Fruit fly (Drosophila melanogaster) whole organism, adult: ENCODE results near the gene Hcs.

ENCODE experiments used
- CG11617 ChIP-seq: fragments of 200-800 bp; sonication (Bioruptor generic); optimal IDR thresholded peaks from 2 replicates; lab custom pipeline; 2017; ENCODE audit warnings: mild to moderate bottlenecking, missing biosample characterization, missing genetic modification reagents, missing genetic modification characterization
- CG12768 ChIP-seq: fragments of 200-800 bp; sonication (Bioruptor generic); optimal IDR thresholded peaks from 2 replicates; lab custom pipeline; 2017; ENCODE audit warnings: missing biosample characterization, missing genetic modification characterization, mild to moderate bottlenecking, moderate library complexity, missing genetic modification reagents
- CG14711 ChIP-seq: fragments of 200-800 bp; sonication (Bioruptor generic); optimal IDR thresholded peaks from 2 replicates; lab custom pipeline; 2018; ENCODE audit warnings: missing biosample characterization, mild to moderate bottlenecking, missing genetic modification characterization, moderate library complexity
- CG1620 ChIP-seq: fragments of 200-800 bp; sonication (Bioruptor generic); optimal IDR thresholded peaks from 2 replicates; lab custom pipeline; 2016; ENCODE audit warnings: missing biosample characterization, missing genetic modification characterization
- CG33017 ChIP-seq: fragments of 200-800 bp; sonication (Bioruptor generic); optimal IDR thresholded peaks from 2 replicates; lab custom pipeline; 2018; ENCODE audit warnings: missing biosample characterization, mild to moderate bottlenecking, missing genetic modification characterization, moderate library complexity
- CG5204 ChIP-seq: fragments of 200-800 bp; sonication (Bioruptor generic); optimal IDR thresholded peaks from 2 replicates; lab custom pipeline; 2016; ENCODE audit warnings: missing biosample characterization, missing genetic modification characterization
- CG7045 ChIP-seq: fragments of 200-800 bp; sonication (Bioruptor generic); optimal IDR thresholded peaks from 2 replicates; lab custom pipeline; 2017; ENCODE audit warnings: missing biosample characterization, mild to moderate bottlenecking, missing genetic modification characterization
- CG7101 ChIP-seq: fragments of 200-800 bp; sonication (Bioruptor generic); optimal IDR thresholded peaks from 2 replicates; lab custom pipeline; 2018; ENCODE audit warnings: missing biosample characterization, mild to moderate bottlenecking, missing genetic modification characterization, moderate library complexity
- Clk ChIP-seq: fragments of 200-800 bp; sonication (Bioruptor generic); optimal IDR thresholded peaks from 2 replicates; lab custom pipeline; 2017; ENCODE audit warnings: missing biosample characterization, missing genetic modification characterization
- Crg-1 ChIP-seq: fragments of 200-800 bp; sonication (Bioruptor generic); optimal IDR thresholded peaks from 2 replicates; lab custom pipeline; 2016; ENCODE audit warnings: missing biosample characterization, missing genetic modification characterization
- Hr96 ChIP-seq: fragments of 200-800 bp; sonication (Bioruptor generic); optimal IDR thresholded peaks from 2 replicates; lab custom pipeline; 2016; ENCODE audit warnings: missing biosample characterization, missing genetic modification characterization
- Mnt ChIP-seq: fragments of 200-800 bp; sonication (Bioruptor generic); optimal IDR thresholded peaks from 2 replicates; lab custom pipeline; 2016; ENCODE audit warnings: missing biosample characterization, mild to moderate bottlenecking, missing genetic modification characterization
- bab1 ChIP-seq: fragments of 200-800 bp; sonication (Bioruptor generic); optimal IDR thresholded peaks from 3 replicates; lab custom pipeline; 2019; ENCODE audit warnings: missing biosample characterization, mild to moderate bottlenecking, missing genetic modification characterization, moderate library complexity
- cic ChIP-seq: fragments of 200-800 bp; sonication (Bioruptor generic); optimal IDR thresholded peaks from 2 replicates; lab custom pipeline; 2017; ENCODE audit warnings: missing biosample characterization, mild to moderate bottlenecking, missing genetic modification characterization, moderate library complexity
- cnc ChIP-seq, 2 experiments: fragments of >200 bp; optimal IDR thresholded peaks; 2 replicates each; lab custom pipeline; 2017
- kay ChIP-seq: fragments of 200-800 bp; sonication (Bioruptor generic); peaks from one replicate; lab custom pipeline; 2016; ENCODE audit warnings: missing biosample characterization, missing genetic modification characterization, borderline replicate concordance
- ovo ChIP-seq: fragments of 200-800 bp; sonication (Bioruptor generic); optimal IDR thresholded peaks from 2 replicates; lab custom pipeline; 2016; ENCODE audit warnings: missing biosample characterization, missing genetic modification characterization
- pad ChIP-seq: fragments of 200-800 bp; sonication (Bioruptor generic); optimal IDR thresholded peaks from 3 replicates; lab custom pipeline; 2017; ENCODE audit warnings: missing biosample characterization, missing genetic modification characterization, mild to moderate bottlenecking, moderate library complexity, missing genetic modification reagents
- tj ChIP-seq: fragments of 200-800 bp; sonication (Bioruptor generic); optimal IDR thresholded peaks from 3 replicates; lab custom pipeline; 2017; ENCODE audit warnings: missing biosample characterization, mild to moderate bottlenecking, missing genetic modification characterization, moderate library complexity
- toe ChIP-seq: fragments of 200-800 bp; sonication (Bioruptor generic); optimal IDR thresholded peaks from 2 replicates; lab custom pipeline; 2016; ENCODE audit warnings: missing biosample characterization, missing genetic modification characterization

The Hcs gene

dm6 chr3R:5482790-5483189 lies 8.1 kb downstream of the Hcs start:
- TF ChIP-seq CG7045 (no peak), tj (GFP tag; lab: Kevin White, UChicago) (no peak), cnc (optimal IDR thresholded peaks at IDR 0.05; lab: Kevin White, UChicago) (no peak), pad (no peak), kay (GFP tag; lab: Kevin White, UChicago) (no peak), Clk (GFP tag; lab: Kevin White, UChicago) (no peak), CG7101 (tag; lab: Kevin White, UChicago) (no peak), CG1620 (no peak)

DNA sequence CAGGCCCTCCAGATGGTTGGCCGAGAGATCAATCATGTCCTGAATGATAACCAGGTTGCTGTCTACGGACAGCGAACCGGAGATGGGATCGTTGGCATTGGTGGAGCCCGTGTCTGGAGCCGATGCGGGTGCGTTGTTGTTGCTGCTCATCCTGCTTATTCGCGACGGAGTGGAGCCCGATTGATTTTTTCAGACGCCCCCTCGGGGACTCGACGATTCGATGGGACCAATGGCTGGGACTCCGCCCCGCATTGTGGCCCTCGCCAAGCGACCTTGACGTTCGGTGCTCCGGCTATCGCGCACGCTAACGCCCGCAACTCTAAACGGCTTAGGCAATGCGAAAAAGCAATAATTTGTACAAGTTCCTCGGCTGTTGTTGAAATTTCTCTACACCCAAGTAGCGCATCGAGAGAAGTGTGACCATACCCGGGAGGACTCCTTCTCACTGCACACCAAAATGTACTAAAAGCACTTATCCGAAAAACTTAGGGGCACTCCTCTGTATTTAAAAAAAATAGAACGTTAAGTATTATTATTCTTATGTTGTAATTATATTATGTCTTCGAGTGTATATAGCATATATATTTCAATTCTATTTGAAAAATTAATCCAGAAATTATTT lies 8.9 kb downstream of the Hcs start, which contains the start of gene ksr:
Gene ksr, minus strand, starts transcription at position 419 of the 622 bp plus-strand sequence.
- TF ChIP-seq CG5204 (GFP tag; lab: Kevin White, UChicago) (no peak), kay (GFP tag; lab: Kevin White, UChicago) (no peak), CG11617 (no peak), pad (no peak), CG1620 (no peak), Mnt (GFP tag; lab: Kevin White, UChicago) (no peak), CG12768 (GFP tag; lab: Kevin White, UChicago) (no peak), toe (GFP tag; lab: Kevin White, UChicago) (no peak), CG33017 (tag; lab: Kevin White, UChicago) (peak; percentile 56), bab1 (GFP tag; lab: Kevin White, UChicago) (peak; percentile 31), Hr96 (no peak), tj (GFP tag; lab: Kevin White, UChicago) (no peak), ovo (GFP tag; lab: Kevin White, UChicago) (no peak), CG7045 (no peak), Clk (GFP tag; lab: Kevin White, UChicago) (no peak), cnc (optimal IDR thresholded peaks at IDR 0.05; lab: Kevin White, UChicago) (no peak), cic (GFP tag; lab: Kevin White, UChicago) (no peak), Crg-1 (GFP tag; lab: Kevin White, UChicago) (no peak), CG14711 (tag; lab: Kevin White, UChicago) (peak; percentile 36), CG7101 (tag; lab: Kevin White, UChicago) (peak; percentile 70)

- TF ChIP-seq Hr96 (no peak), Crg-1 (GFP tag; lab: Kevin White, UChicago) (no peak), kay (GFP tag; lab: Kevin White, UChicago) (no peak), Mnt (GFP tag; lab: Kevin White, UChicago) (no peak), toe (GFP tag; lab: Kevin White, UChicago) (no peak), CG11617 (peak; percentile 53), pad (peak; percentile 31), ovo (GFP tag; lab: Kevin White, UChicago) (no peak), tj (GFP tag; lab: Kevin White, UChicago) (peak; percentile 8), CG5204 (GFP tag; lab: Kevin White, UChicago) (peak; percentile 44), CG1620 (peak; percentile 68), CG7101 (tag; lab: Kevin White, UChicago) (peak; percentile 70), cnc (optimal IDR thresholded peaks at IDR 0.05; lab: Kevin White, UChicago) (no peak), CG14711 (tag; lab: Kevin White, UChicago) (peak; percentile 71), CG12768 (GFP tag; lab: Kevin White, UChicago) (peak; percentile 24), cic (GFP tag; lab: Kevin White, UChicago) (no peak), CG7045 (peak; percentile 46), bab1 (GFP tag; lab: Kevin White, UChicago) (peak; percentile 27), CG33017 (tag; lab: Kevin White, UChicago) (peak; percentile 47), Clk (GFP tag; lab: Kevin White, UChicago) (no peak)
These were observed 10.6 kb downstream of the Hcs start, which contains the start of gene CG31550 for dm6 chr3R:5485295-5485718. CG31550 (plus strand) TSS chr3R:5485543.

DNA sequence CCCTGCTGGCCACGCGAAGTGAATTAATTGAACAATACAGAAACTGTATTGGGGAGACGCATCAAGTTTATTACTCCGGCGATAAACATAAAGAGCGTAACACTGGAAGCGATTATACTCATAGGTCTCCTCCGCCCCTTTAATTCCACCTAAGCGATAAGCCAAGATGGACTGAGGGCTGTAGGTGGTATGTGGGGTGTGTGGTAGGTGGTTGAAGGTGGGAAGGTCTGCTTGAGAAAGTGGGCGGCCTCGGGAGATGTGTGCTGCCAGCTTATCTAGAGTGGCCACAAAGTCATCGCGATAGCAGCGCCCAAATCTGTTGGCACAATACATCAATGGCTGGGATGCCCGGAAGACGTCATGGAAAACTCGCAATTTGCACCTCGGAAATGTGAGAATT lies 22.9 kb downstream of the Hcs start:
- TF ChIP-seq tj (GFP tag; lab: Kevin White, UChicago) (no peak), cnc (optimal IDR thresholded peaks at IDR 0.05; lab: Kevin White, UChicago) (no peak), CG1620 (no peak), pad (no peak), toe (GFP tag; lab: Kevin White, UChicago) (no peak), CG7101 (tag; lab: Kevin White, UChicago) (no peak)

DNA sequence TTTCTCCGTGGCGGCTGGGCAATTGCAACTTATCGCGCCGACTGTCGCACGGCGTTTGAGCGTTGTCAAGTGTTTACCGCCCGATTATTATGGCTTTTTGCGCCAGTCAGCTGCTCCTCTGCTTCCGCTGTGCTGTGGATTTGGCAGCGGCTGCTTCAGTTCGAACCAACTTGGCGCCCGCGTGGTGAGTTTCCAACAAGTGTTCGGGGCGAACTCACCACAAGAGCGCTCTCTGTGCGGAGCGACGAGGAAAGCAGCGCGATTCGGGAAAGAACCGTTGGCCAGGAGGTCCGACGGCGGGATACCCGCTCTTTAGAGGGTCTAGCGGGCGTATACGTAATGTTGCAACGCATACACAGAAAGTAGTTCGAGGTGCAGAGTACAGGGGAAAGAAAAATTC lies 27.9 kb downstream of the Hcs start, which contains the start of gene NKCC:
Gene NKCC, minus strand, starts transcription at position 57 of the 400 bp plus-strand sequence.
- TF ChIP-seq CG7101 (tag; lab: Kevin White, UChicago): no peak
- TF ChIP-seq toe (GFP tag; lab: Kevin White, UChicago): no peak
- no peak for TF ChIP-seq CG11617
- no peak for TF ChIP-seq cic (GFP tag; lab: Kevin White, UChicago)
- TF ChIP-seq Hr96: no peak
- TF ChIP-seq pad: no peak
- TF ChIP-seq CG33017 (tag; lab: Kevin White, UChicago): no peak
- TF ChIP-seq CG12768 (GFP tag; lab: Kevin White, UChicago): no peak

DNA sequence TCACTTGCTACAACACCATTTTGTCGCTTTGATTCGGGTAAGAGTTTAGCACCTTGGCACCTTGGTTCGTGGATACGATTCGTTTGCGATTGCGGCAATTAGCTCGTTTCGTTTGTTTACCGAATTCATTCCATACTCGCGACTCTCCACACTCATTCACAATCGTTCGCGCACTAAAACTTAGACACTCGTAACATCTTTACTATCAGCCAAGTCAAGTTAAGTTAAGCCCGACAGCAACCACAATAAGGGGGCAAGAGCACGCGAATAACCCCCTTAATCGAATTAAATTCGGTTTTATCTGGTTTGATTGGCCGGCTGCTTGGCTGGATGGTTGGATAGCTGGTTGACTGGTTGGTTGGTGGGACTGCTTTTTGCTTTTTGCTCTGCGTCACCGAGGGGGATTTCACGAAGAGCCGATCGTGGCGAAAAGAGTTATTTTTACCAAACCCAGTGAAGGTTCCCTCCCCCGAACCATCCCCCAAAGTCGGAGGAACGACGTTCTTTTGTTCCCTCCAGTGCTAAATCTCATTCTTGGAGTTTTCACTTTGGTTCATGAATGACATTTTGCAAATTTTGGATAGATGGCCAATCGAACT lies 29.2 kb downstream of the Hcs start:
- peak; percentile 6 for TF ChIP-seq CG12768 (GFP tag; lab: Kevin White, UChicago)
- TF ChIP-seq CG14711 (tag; lab: Kevin White, UChicago): no peak
- TF ChIP-seq kay (GFP tag; lab: Kevin White, UChicago): no peak
- peak; percentile 53 for TF ChIP-seq cic (GFP tag; lab: Kevin White, UChicago)
